Fruit fly (Drosophila melanogaster): ENCODE results near the gene Ref2.

Gene Ref2

dm6 chr2L:12644301-12644700 is 1.9 kb downstream of the Ref2 start (continued):
- TF ChIP-seq CoRest (tag; optimal IDR thresholded peaks at IDR 0.05), result peak; percentile 45
- no peak for TF ChIP-seq stwl (tag; optimal IDR thresholded peaks at IDR 0.05)
- peak; percentile 11; the same call in 1 of the 2 replicates for TF ChIP-seq Awh (GFP tag; IDR thresholded peaks at IDR 0.05)
- peak; percentile 40; the same call in 1 of the 2 replicates for TF ChIP-seq CG14441 (GFP tag; IDR thresholded peaks at IDR 0.05)
- TF ChIP-seq CG17385 (GFP tag; optimal IDR thresholded peaks at IDR 0.05), result peak; percentile 51
- peak; percentile 36 for TF ChIP-seq dmrt99B (tag; optimal IDR thresholded peaks at IDR 0.05)
- TF ChIP-seq Ptx1 (GFP tag; IDR thresholded peaks at IDR 0.05), result peak; percentile 42
- no peak for TF ChIP-seq Ravus (GFP tag; IDR thresholded peaks at IDR 0.05)
- no peak for TF ChIP-seq Lhr (GFP tag; optimal IDR thresholded peaks at IDR 0.05)
- peak; percentile 13 for TF ChIP-seq ATbp (GFP tag; optimal IDR thresholded peaks at IDR 0.05)
- TF ChIP-seq B-H2 (GFP tag; optimal IDR thresholded peaks at IDR 0.05), result no peak
- 0 out of 3 replicates have a peak, but pooled peaks have one; percentile 12 for TF ChIP-seq H15 (GFP tag; IDR thresholded peaks at IDR 0.05)
- TF ChIP-seq fd64A (GFP tag; optimal IDR thresholded peaks at IDR 0.05), result no peak
- TF ChIP-seq sens (GFP tag), result peak; percentile 63
- TF ChIP-seq H2.0 (GFP tag; IDR thresholded peaks at IDR 0.05), result peak; percentile 45; the same call in 1 of the 2 replicates
- TF ChIP-seq CG3726 (GFP tag; IDR thresholded peaks at IDR 0.05), result no peak
- no peak for TF ChIP-seq pb (GFP tag; optimal IDR thresholded peaks at IDR 0.05)
- no peak for TF ChIP-seq klu (GFP tag; IDR thresholded peaks at IDR 0.05)
- no peak for TF ChIP-seq tna (GFP tag; IDR thresholded peaks at IDR 0.05; ENCODE audit: partially characterized antibody)
- no peak for TF ChIP-seq CG8089 (GFP tag; optimal IDR thresholded peaks at IDR 0.05)
- no peak for TF ChIP-seq Tbp (GFP tag; optimal IDR thresholded peaks at IDR 0.05)
- no peak for TF ChIP-seq MBD-R2 (GFP tag; IDR thresholded peaks at IDR 0.05)
- peak; percentile 14 for TF ChIP-seq CG10543 (GFP tag; optimal IDR thresholded peaks at IDR 0.05)
- no peak for TF ChIP-seq CG13287 (GFP tag; IDR thresholded peaks at IDR 0.05; ENCODE audit: partially characterized antibody)
- peak; percentile 46; the same call in 1 of the 2 replicates for TF ChIP-seq Rfx (GFP tag; IDR thresholded peaks at IDR 0.05)
- peak; percentile 48; the same call in 1 of the 2 replicates for TF ChIP-seq vvl (GFP tag; IDR thresholded peaks at IDR 0.05)
- peak; percentile 58; the same call in 1 of the 2 replicates for TF ChIP-seq CG14014 (GFP tag; IDR thresholded peaks at IDR 0.05)
- TF ChIP-seq CG6765 (GFP tag; optimal IDR thresholded peaks at IDR 0.05), result no peak
- no peak for TF ChIP-seq NC2α (GFP tag; optimal IDR thresholded peaks at IDR 0.05)
- TF ChIP-seq bbx (GFP tag; IDR thresholded peaks at IDR 0.05; ENCODE audit: partially characterized antibody), result no peak
- TF ChIP-seq E2f2 (GFP tag; IDR thresholded peaks at IDR 0.05), result 0 out of 2 replicates have a peak, but pooled peaks have one; percentile 33
- 0 out of 2 replicates have a peak, but pooled peaks have one; percentile 38 for TF ChIP-seq CG31441 (GFP tag; IDR thresholded peaks at IDR 0.05)

dm6 chr2L:12641534-12641933 is 4.6 kb downstream of the Ref2 start:
- TF ChIP-seq CG8944 (GFP tag; optimal IDR thresholded peaks at IDR 0.05), result no peak
- TF ChIP-seq fu2 (GFP tag; optimal IDR thresholded peaks at IDR 0.05), result no peak
- no peak for TF ChIP-seq sens-2 (GFP tag; IDR thresholded peaks at IDR 0.05)
- no peak for TF ChIP-seq danr (GFP tag; IDR thresholded peaks at IDR 0.05)
- TF ChIP-seq Myb (GFP tag; optimal IDR thresholded peaks at IDR 0.05), result no peak
- peak; percentile 79 for TF ChIP-seq CG15696 (tag; optimal IDR thresholded peaks at IDR 0.05)
- no peak for TF ChIP-seq Chrac-16 (GFP tag; optimal IDR thresholded peaks at IDR 0.05)
- peak; percentile 65 for TF ChIP-seq CG33557 (GFP tag; optimal IDR thresholded peaks at IDR 0.05)
- no peak for TF ChIP-seq Taf1 (GFP tag; IDR thresholded peaks at IDR 0.05)
- no peak for TF ChIP-seq Blimp-1 (GFP tag; optimal IDR thresholded peaks at IDR 0.05)
- TF ChIP-seq CG17359 (tag; optimal IDR thresholded peaks at IDR 0.05), result no peak
- no peak for TF ChIP-seq odd (GFP tag; optimal IDR thresholded peaks at IDR 0.05)
- no peak for TF ChIP-seq Jarid2 (GFP tag; optimal IDR thresholded peaks at IDR 0.05)
- TF ChIP-seq Vsx1 (GFP tag; optimal IDR thresholded peaks at IDR 0.05), result peak; percentile 43
- TF ChIP-seq ken (GFP tag; IDR thresholded peaks at IDR 0.05), result no peak
- no peak for TF ChIP-seq gcm (GFP tag; optimal IDR thresholded peaks at IDR 0.05)
- peak; percentile 50 for TF ChIP-seq CG9727 (GFP tag; optimal IDR thresholded peaks at IDR 0.05)
- no peak for TF ChIP-seq CG7372 (GFP tag; IDR thresholded peaks at IDR 0.05)
- no peak for TF ChIP-seq dmrt99B (tag; optimal IDR thresholded peaks at IDR 0.05)
- no peak for TF ChIP-seq usp (GFP tag; optimal IDR thresholded peaks at IDR 0.05)
- TF ChIP-seq CG10959 (GFP tag; IDR thresholded peaks at IDR 0.05), result 0 out of 2 replicates have a peak, but pooled peaks have one; percentile 4
- TF ChIP-seq D19A (tag; optimal IDR thresholded peaks at IDR 0.05), result no peak

All from whole organism, embryonic.